Fruit fly (Drosophila melanogaster): Measurements from ENCODE around the gene Taf4.
A peak's percentile ranks its signal among the peaks of the same experiment; 100 is the strongest.

Taf4 gene

DNA sequence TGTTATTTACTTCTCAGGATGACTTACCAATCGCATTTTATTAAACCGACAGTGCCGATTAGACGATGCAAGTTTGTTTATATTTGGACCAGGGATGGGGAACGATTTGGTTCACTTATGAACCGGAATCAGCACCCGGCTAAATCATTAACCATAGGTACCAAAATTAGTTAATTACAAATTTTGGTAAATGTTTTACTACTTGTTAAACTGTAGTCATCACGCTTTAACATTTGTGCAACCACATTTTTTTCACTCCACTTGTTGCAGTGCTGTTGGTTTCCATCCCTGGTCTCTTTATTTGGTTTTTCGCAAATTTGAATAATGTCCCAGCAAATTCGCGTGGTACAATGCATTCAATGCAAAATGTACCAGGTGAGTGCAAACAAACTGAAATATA is 7.5 kb upstream of the Taf4 start, which contains the start of the genes IntS9 and CG43295 (continued):
- peak; percentile 60 for TF ChIP-seq trh (GFP tag; optimal IDR thresholded peaks at IDR 0.05)
- peak; percentile 73; the same call in 1 of the 2 replicates for TF ChIP-seq CG16779 (GFP tag; IDR thresholded peaks at IDR 0.05)
- peak; percentile 61 for TF ChIP-seq croc (GFP tag; conservative IDR thresholded peaks at IDR 0.05)
- TF ChIP-seq CG13894 (tag; optimal IDR thresholded peaks at IDR 0.05), result no peak
- peak; percentile 65 for TF ChIP-seq CG3847 (GFP tag; IDR thresholded peaks at IDR 0.05)
- peak; percentile 62 for TF ChIP-seq ATbp (GFP tag; optimal IDR thresholded peaks at IDR 0.05)
- TF ChIP-seq D19B (GFP tag; optimal IDR thresholded peaks at IDR 0.05), result no peak
- no peak for TF ChIP-seq D19A (tag; optimal IDR thresholded peaks at IDR 0.05)
- TF ChIP-seq CG17361 (GFP tag; IDR thresholded peaks at IDR 0.05), result no peak; the same call in 2 of the 3 replicates
- no peak for TF ChIP-seq lab (GFP tag; optimal IDR thresholded peaks at IDR 0.05)
- peak; percentile 77 for TF ChIP-seq wdn (GFP tag; IDR thresholded peaks at IDR 0.05)
- TF ChIP-seq gt (GFP tag; IDR thresholded peaks at IDR 0.05), result peak; percentile 45
- TF ChIP-seq CG3281 (GFP tag; optimal IDR thresholded peaks at IDR 0.05), result peak; percentile 72
- TF ChIP-seq Hr78 (GFP tag; optimal IDR thresholded peaks at IDR 0.05), result no peak
- TF ChIP-seq CG3995 (GFP tag; optimal IDR thresholded peaks at IDR 0.05), result peak; percentile 55
- TF ChIP-seq vfl (GFP tag; optimal IDR thresholded peaks at IDR 0.05), result peak; percentile 79
- no peak for TF ChIP-seq Nf-YC (tag; optimal IDR thresholded peaks at IDR 0.05)
- peak; percentile 75 for TF ChIP-seq ab (GFP tag; optimal IDR thresholded peaks at IDR 0.05)
- peak; percentile 74 for TF ChIP-seq caup (GFP tag; optimal IDR thresholded peaks at IDR 0.05; ENCODE audit: severe bottlenecking)
- peak; percentile 74 for TF ChIP-seq Neu2 (GFP tag; optimal IDR thresholded peaks at IDR 0.05; ENCODE audit: borderline replicate concordance)
- no peak for TF ChIP-seq CG6791 (GFP tag; IDR thresholded peaks at IDR 0.05; ENCODE audit: partially characterized antibody)
- TF ChIP-seq CG10147 (GFP tag; optimal IDR thresholded peaks at IDR 0.05), result no peak
- no peak for TF ChIP-seq Bgb (GFP tag; IDR thresholded peaks at IDR 0.05; ENCODE audit: partially characterized antibody)
- no peak for TF ChIP-seq Eip74EF (GFP tag; optimal IDR thresholded peaks at IDR 0.05)
- TF ChIP-seq sna (GFP tag; IDR thresholded peaks at IDR 0.05; ENCODE audit: partially characterized antibody), result no peak
- TF ChIP-seq Max (GFP tag; optimal IDR thresholded peaks at IDR 0.05), result peak; percentile 78
- no peak for TF ChIP-seq HLHmδ (GFP tag; optimal IDR thresholded peaks at IDR 0.05)
- TF ChIP-seq Scr (GFP tag; IDR thresholded peaks at IDR 0.05; ENCODE audit: partially characterized antibody), result peak; percentile 37
- peak; percentile 78 for TF ChIP-seq Ssrp (tag; optimal IDR thresholded peaks at IDR 0.05)
- peak; percentile 64 for TF ChIP-seq CG10321 (GFP tag; IDR thresholded peaks at IDR 0.05)
- no peak for TF ChIP-seq prd (optimal IDR thresholded peaks at IDR 0.05)
- peak; percentile 93 for TF ChIP-seq prd (GFP tag; IDR thresholded peaks at IDR 0.05)
- peak; percentile 87 for TF ChIP-seq CG12391 (tag; optimal IDR thresholded peaks at IDR 0.05)
- TF ChIP-seq CG12659 (GFP tag; optimal IDR thresholded peaks at IDR 0.05), result peak; percentile 71
- no peak for TF ChIP-seq CG12769 (tag; optimal IDR thresholded peaks at IDR 0.05)
- TF ChIP-seq nom (GFP tag; optimal IDR thresholded peaks at IDR 0.05), result no peak
- no peak for TF ChIP-seq Vsx1 (GFP tag; optimal IDR thresholded peaks at IDR 0.05)
- TF ChIP-seq CG15696 (tag; optimal IDR thresholded peaks at IDR 0.05), result peak; percentile 65
- no peak for TF ChIP-seq pros (GFP tag; optimal IDR thresholded peaks at IDR 0.05)
- TF ChIP-seq stwl (tag; optimal IDR thresholded peaks at IDR 0.05), result peak; percentile 56
- peak; percentile 67 for TF ChIP-seq CG2116 (GFP tag; optimal IDR thresholded peaks at IDR 0.05)
- peak; percentile 75; the same call in 1 of the 2 replicates for TF ChIP-seq CG7372 (GFP tag; IDR thresholded peaks at IDR 0.05)
- TF ChIP-seq Sry-δ (GFP tag; optimal IDR thresholded peaks at IDR 0.05), result peak; percentile 61
- TF ChIP-seq Poxn (GFP tag; IDR thresholded peaks at IDR 0.05), result 0 out of 2 replicates have a peak, but pooled peaks have one; percentile 8
- no peak for TF ChIP-seq inv (GFP tag; IDR thresholded peaks at IDR 0.05; ENCODE audit: partially characterized antibody)
- peak; percentile 86 for TF ChIP-seq HLH3B (GFP tag; IDR thresholded peaks at IDR 0.05)
- peak; percentile 94 for TF ChIP-seq MBD-R2 (GFP tag; IDR thresholded peaks at IDR 0.05)
- TF ChIP-seq CG17568 (GFP tag; optimal IDR thresholded peaks at IDR 0.05), result no peak
- peak; percentile 79 for TF ChIP-seq CG18262 (tag; optimal IDR thresholded peaks at IDR 0.05)

Measured in whole organism, embryonic.